Worm (Caenorhabditis elegans) whole organism, L2 larva: Measurements from ENCODE around the gene sptf-2.

Source experiments
- C34F6.9 ChIP-seq: fragments of 150-350 bp; optimal IDR thresholded peaks from 2 replicates; lab custom pipeline; 2014; ENCODE audit warnings: missing biosample characterization, missing genetic modification characterization
- F13H6.1 ChIP-seq: sonication (generic microtip); optimal IDR thresholded peaks from 2 replicates; lab custom pipeline; 2016; ENCODE audit warnings: missing genetic modification characterization, missing compliant biosample characterization
- R02D3.7 ChIP-seq: fragments of 150-350 bp; optimal IDR thresholded peaks from 2 replicates; lab custom pipeline; 2014; ENCODE audit warnings: missing biosample characterization, missing genetic modification characterization
- ZK546.5 ChIP-seq: sonication (generic microtip); optimal IDR thresholded peaks from 2 replicates; lab custom pipeline; 2017; ENCODE audit warnings: missing biosample characterization, missing genetic modification characterization
- ama-1 ChIP-seq: fragments of 150-350 bp; optimal IDR thresholded peaks from 2 replicates; lab custom pipeline; 2018; ENCODE audit warnings: inconsistent platforms
- blmp-1 ChIP-seq: sonication (generic microtip); optimal IDR thresholded peaks from 2 replicates; lab custom pipeline; 2017; ENCODE audit warnings: missing genetic modification characterization, mild to moderate bottlenecking, missing compliant biosample characterization, antibody characterized with exemption, moderate library complexity; ENCODE audit not compliant: insufficient read depth
- ceh-16 ChIP-seq: fragments of 150-350 bp; optimal IDR thresholded peaks from 2 replicates; lab custom pipeline; 2014; ENCODE audit warnings: missing biosample characterization, missing genetic modification characterization
- crh-2 ChIP-seq: sonication (generic microtip); optimal IDR thresholded peaks from 2 replicates; lab custom pipeline; 2017; ENCODE audit warnings: missing biosample characterization, missing genetic modification characterization
- dmd-4 ChIP-seq: sonication (generic microtip); optimal IDR thresholded peaks from 2 replicates; lab custom pipeline; 2017; ENCODE audit warnings: missing biosample characterization, missing genetic modification characterization
- egl-27 ChIP-seq: sonication (generic microtip); optimal IDR thresholded peaks from 3 replicates; lab custom pipeline; 2017; ENCODE audit warnings: missing biosample characterization, missing genetic modification reagents, missing genetic modification characterization
- elt-1 ChIP-seq: fragments of 150-350 bp; optimal IDR thresholded peaks from 2 replicates; lab custom pipeline; 2014; ENCODE audit warnings: missing biosample characterization, missing genetic modification characterization
- elt-3 ChIP-seq: sonication (generic microtip); optimal IDR thresholded peaks from 2 replicates; lab custom pipeline; 2017; ENCODE audit warnings: missing biosample characterization, missing genetic modification characterization
- fos-1 ChIP-seq: fragments of 150-350 bp; optimal IDR thresholded peaks from 2 replicates; lab custom pipeline; 2014; ENCODE audit warnings: missing biosample characterization, missing genetic modification characterization
- gmeb-1 ChIP-seq: fragments of 150-350 bp; optimal IDR thresholded peaks from 2 replicates; lab custom pipeline; 2014; ENCODE audit warnings: missing biosample characterization, missing genetic modification characterization
- lin-11 ChIP-seq: fragments of 150-350 bp; sonication (generic microtip); optimal IDR thresholded peaks from 2 replicates; lab custom pipeline; 2014; ENCODE audit warnings: missing biosample characterization, missing genetic modification characterization, inconsistent platforms, mixed read lengths
- lin-13 ChIP-seq: fragments of 150-350 bp; optimal IDR thresholded peaks from 2 replicates; lab custom pipeline; 2014; ENCODE audit warnings: missing biosample characterization, missing genetic modification reagents, missing genetic modification characterization
- lin-39 ChIP-seq: fragments of 150-350 bp; optimal IDR thresholded peaks from 2 replicates; lab custom pipeline; 2014; ENCODE audit warnings: missing biosample characterization, missing genetic modification reagents, missing genetic modification characterization
- lsy-2 ChIP-seq, 2 experiments: fragments of 150-350 bp in 1 of 2; sonication (generic microtip) in 1 of 2; optimal IDR thresholded peaks; 2 replicates each; lab custom pipeline; 2014 to 2017; ENCODE audit warnings: missing biosample characterization in 2 of 2, missing genetic modification characterization in 2 of 2
- mab-5 ChIP-seq: fragments of 150-350 bp; optimal IDR thresholded peaks from 2 replicates; lab custom pipeline; 2014; ENCODE audit warnings: missing biosample characterization, missing genetic modification characterization
- mbf-1 ChIP-seq: sonication (generic microtip); optimal IDR thresholded peaks from 2 replicates; lab custom pipeline; 2017; ENCODE audit warnings: missing biosample characterization, missing genetic modification characterization
- mdl-1 ChIP-seq, 2 experiments: fragments of 150-350 bp in 1 of 2; sonication (generic microtip) in 1 of 2; optimal IDR thresholded peaks; 2 replicates each; lab custom pipeline; 2017; ENCODE audit warnings: missing biosample characterization in 2 of 2, missing genetic modification characterization in 2 of 2
- nhr-10 ChIP-seq: sonication (generic microtip); optimal IDR thresholded peaks from 2 replicates; lab custom pipeline; 2017; ENCODE audit warnings: missing biosample characterization, missing genetic modification characterization
- nhr-11 ChIP-seq: fragments of 150-350 bp; optimal IDR thresholded peaks from 2 replicates; lab custom pipeline; 2014; ENCODE audit warnings: missing biosample characterization, missing genetic modification characterization
- nhr-12 ChIP-seq: fragments of 150-350 bp; optimal IDR thresholded peaks from 2 replicates; lab custom pipeline; 2014; ENCODE audit warnings: missing biosample characterization, missing genetic modification characterization
- nhr-23 ChIP-seq: fragments of 150-350 bp; optimal IDR thresholded peaks from 2 replicates; lab custom pipeline; 2014; ENCODE audit warnings: missing biosample characterization, missing genetic modification reagents, missing genetic modification characterization
- nhr-25 ChIP-seq: fragments of 150-350 bp; sonication (generic microtip); optimal IDR thresholded peaks from 3 replicates; lab custom pipeline; 2014; ENCODE audit warnings: missing biosample characterization, missing genetic modification characterization
- nhr-6 ChIP-seq: fragments of 150-350 bp; optimal IDR thresholded peaks from 2 replicates; lab custom pipeline; 2014; ENCODE audit warnings: missing biosample characterization, missing genetic modification characterization
- nhr-77 ChIP-seq: fragments of 150-350 bp; optimal IDR thresholded peaks from 2 replicates; lab custom pipeline; 2014; ENCODE audit warnings: missing biosample characterization, missing genetic modification characterization
- peb-1 ChIP-seq: fragments of 150-350 bp; optimal IDR thresholded peaks from 2 replicates; lab custom pipeline; 2014; ENCODE audit warnings: missing biosample characterization, missing genetic modification characterization
- sem-4 ChIP-seq: fragments of 150-350 bp; optimal IDR thresholded peaks from 2 replicates; lab custom pipeline; 2014; ENCODE audit warnings: missing biosample characterization, missing genetic modification reagents, missing genetic modification characterization
- skn-1 ChIP-seq: sonication (generic microtip); optimal IDR thresholded peaks from 2 replicates; lab custom pipeline; 2017; ENCODE audit warnings: missing biosample characterization, missing genetic modification characterization
- sma-3 ChIP-seq: sonication (generic microtip); optimal IDR thresholded peaks from 2 replicates; lab custom pipeline; 2016; ENCODE audit warnings: missing genetic modification reagents, missing genetic modification characterization, missing compliant biosample characterization
- sma-9 ChIP-seq, 2 experiments: fragments of 150-350 bp in 1 of 2; sonication (generic microtip) in 1 of 2; optimal IDR thresholded peaks; 2 replicates each; lab custom pipeline; 2014 to 2016; ENCODE audit warnings: missing genetic modification characterization in 2 of 2, mild to moderate bottlenecking in 1 of 2, missing biosample characterization in 1 of 2, missing compliant biosample characterization in 1 of 2, missing genetic modification reagents in 1 of 2, moderate library complexity in 1 of 2
- unc-39 ChIP-seq: fragments of 150-350 bp; optimal IDR thresholded peaks from 2 replicates; lab custom pipeline; 2014; ENCODE audit warnings: missing biosample characterization, missing genetic modification characterization
- unc-55 ChIP-seq: fragments of 150-350 bp; sonication (generic microtip); optimal IDR thresholded peaks from 3 replicates; lab custom pipeline; 2014; ENCODE audit warnings: missing biosample characterization, missing genetic modification reagents, missing genetic modification characterization
- unc-62 ChIP-seq: fragments of 150-350 bp; optimal IDR thresholded peaks from 2 replicates; lab custom pipeline; 2014; ENCODE audit warnings: missing biosample characterization, missing genetic modification reagents, missing genetic modification characterization
- ztf-1 ChIP-seq: fragments of 200-800 bp; sonication (Bioruptor generic); conservative IDR thresholded peaks from 2 replicates; pipeline ENCODE4 v1.3.6; 2022; ENCODE audit warnings: missing genetic modification characterization, missing compliant biosample characterization
- ztf-4 ChIP-seq: fragments of 150-350 bp; optimal IDR thresholded peaks from 2 replicates; lab custom pipeline; 2014; ENCODE audit warnings: missing biosample characterization, missing genetic modification characterization

sptf-2 gene

DNA sequence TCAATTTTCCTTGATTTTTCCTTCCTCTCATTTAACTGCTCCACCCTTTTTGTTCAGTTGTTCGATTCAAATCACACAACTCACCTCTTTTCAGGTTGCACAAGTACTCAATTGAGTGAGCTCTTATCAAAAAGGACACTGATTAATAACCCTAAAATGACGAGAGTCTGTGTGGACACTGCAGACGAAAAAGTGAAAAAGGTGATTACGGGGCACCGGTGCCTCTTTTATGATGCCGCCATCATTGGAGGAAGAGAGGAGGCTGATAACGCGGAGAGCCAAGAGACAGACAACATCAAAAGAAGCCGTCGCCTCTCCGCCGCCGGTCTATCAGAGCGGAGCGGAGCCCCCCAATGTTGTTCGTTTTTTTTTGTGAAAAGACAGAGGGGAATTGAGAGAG lies at the start of gene sptf-2:
TSS of gene sptf-2 (plus strand) at position 297 of the 400 bp plus-strand sequence.
- TF ChIP-seq crh-2 (tag; lab: Kevin White, UChicago), result peak; percentile 29
- peak; percentile 5 for TF ChIP-seq F13H6.1 (tag; lab: Kevin White, UChicago)
- TF ChIP-seq gmeb-1 (tag; lab: Kevin White, UChicago), result peak; percentile 9
- TF ChIP-seq sma-9 (GFP tag; optimal IDR thresholded peaks at IDR 0.05; lab: Kevin White, UChicago), result peak; percentile 1
- TF ChIP-seq sma-9 (tag; optimal IDR thresholded peaks at IDR 0.05; lab: Kevin White, UChicago), result no peak
- no peak for TF ChIP-seq lin-11 (tag; lab: Kevin White, UChicago)
- peak; percentile 97 for TF ChIP-seq fos-1 (tag; lab: Kevin White, UChicago)
- TF ChIP-seq mdl-1 (tag; optimal IDR thresholded peaks at IDR 0.05; lab: Kevin White, UChicago), result no peak
- no peak for TF ChIP-seq ztf-4 (tag; lab: Kevin White, UChicago)

- TF ChIP-seq crh-2 (tag; lab: Kevin White, UChicago), result peak; percentile 42
- peak; percentile 45 for TF ChIP-seq unc-55 (GFP tag; lab: Kevin White, UChicago)
- TF ChIP-seq fos-1 (tag; lab: Kevin White, UChicago), result no peak
- TF ChIP-seq blmp-1 (tag; lab: Kevin White, UChicago), result no peak
- no peak for TF ChIP-seq elt-3 (tag; lab: Kevin White, UChicago)
- peak; percentile 64 for TF ChIP-seq gmeb-1 (tag; lab: Kevin White, UChicago)
- TF ChIP-seq lsy-2 (tag; optimal IDR thresholded peaks at IDR 0.05; lab: Kevin White, UChicago), result peak in 1 of 2 experiments; percentile 60
- TF ChIP-seq nhr-23, result no peak
- TF ChIP-seq C34F6.9 (tag; lab: Kevin White, UChicago), result peak; percentile 66
- TF ChIP-seq nhr-25 (tag; lab: Kevin White, UChicago), result peak; percentile 79
Measured at ce11 chrII:8577509-8578099, 47.7 kb upstream of the sptf-2 start, which contains the start of gene F54C9.9. Gene F54C9.9 (plus strand): TSS chrII:8578049.

- no peak for TF ChIP-seq lin-39 (tag; lab: Kevin White, UChicago)
- TF ChIP-seq elt-3 (tag; lab: Kevin White, UChicago), result no peak
- no peak for TF ChIP-seq ztf-1 (GFP tag; lab: Robert Waterston, UW)
- TF ChIP-seq mab-5, result no peak
- TF ChIP-seq nhr-6 (tag; lab: Kevin White, UChicago), result no peak
- no peak for TF ChIP-seq fos-1 (tag; lab: Kevin White, UChicago)
- no peak for TF ChIP-seq sma-9 (GFP tag; optimal IDR thresholded peaks at IDR 0.05; lab: Kevin White, UChicago)
- no peak for TF ChIP-seq sma-9 (tag; optimal IDR thresholded peaks at IDR 0.05; lab: Kevin White, UChicago)
- TF ChIP-seq lsy-2 (tag; optimal IDR thresholded peaks at IDR 0.05; lab: Kevin White, UChicago), result no peak
- TF ChIP-seq ceh-16, result no peak
- no peak for TF ChIP-seq nhr-11 (tag; lab: Kevin White, UChicago)
- no peak for TF ChIP-seq elt-1 (tag; lab: Kevin White, UChicago)
- TF ChIP-seq egl-27 (tag; lab: Kevin White, UChicago), result no peak
- TF ChIP-seq lin-13, result no peak
- TF ChIP-seq peb-1, result no peak
- TF ChIP-seq ama-1 (lab: Kevin White, UChicago), result no peak
Measured at ce11 chrII:8581700-8582099, 43.6 kb upstream of the sptf-2 start, which contains the start of gene arl-1. Gene arl-1 (plus strand): TSS chrII:8582000.

- TF ChIP-seq nhr-11 (tag; lab: Kevin White, UChicago) (no peak), nhr-77 (no peak), mdl-1 (tag; optimal IDR thresholded peaks at IDR 0.05; lab: Kevin White, UChicago) (no peak), elt-3 (tag; lab: Kevin White, UChicago) (no peak), unc-39 (tag; lab: Kevin White, UChicago) (no peak), ZK546.5 (tag; lab: Kevin White, UChicago) (no peak)
- TF ChIP-seq, all 48 proteins: peak for 0
Measured at ce11 chrII:8583035-8583434, 42.2 kb upstream of the sptf-2 start.

- TF ChIP-seq nhr-11 (tag; lab: Kevin White, UChicago) (no peak), mab-5 (no peak), sem-4 (peak; percentile 68), mbf-1 (tag; lab: Kevin White, UChicago) (no peak), sma-3 (GFP tag; lab: Kevin White, UChicago) (no peak), egl-27 (tag; lab: Kevin White, UChicago) (no peak), ztf-4 (tag; lab: Kevin White, UChicago) (peak; percentile 45), peb-1 (no peak), skn-1 (tag; lab: Kevin White, UChicago) (no peak), nhr-12 (no peak), unc-55 (GFP tag; lab: Kevin White, UChicago) (peak; percentile 90), gmeb-1 (tag; lab: Kevin White, UChicago) (no peak), fos-1 (tag; lab: Kevin White, UChicago) (no peak), F13H6.1 (tag; lab: Kevin White, UChicago) (no peak), lsy-2 (tag; optimal IDR thresholded peaks at IDR 0.05; lab: Kevin White, UChicago) (peak in 1 of 2 experiments; percentile 57), C34F6.9 (tag; lab: Kevin White, UChicago) (peak; percentile 73), nhr-6 (tag; lab: Kevin White, UChicago) (no peak), lin-39 (tag; lab: Kevin White, UChicago) (no peak), ceh-16 (no peak), elt-1 (tag; lab: Kevin White, UChicago) (no peak), dmd-4 (tag; lab: Kevin White, UChicago) (no peak), sma-9 (GFP tag; optimal IDR thresholded peaks at IDR 0.05; lab: Kevin White, UChicago) (peak; percentile 41), sma-9 (tag; optimal IDR thresholded peaks at IDR 0.05; lab: Kevin White, UChicago) (no peak), mdl-1 (tag; optimal IDR thresholded peaks at IDR 0.05; lab: Kevin White, UChicago) (no peak), unc-62 (GFP tag; lab: Kevin White, UChicago) (no peak), unc-39 (tag; lab: Kevin White, UChicago) (no peak), R02D3.7 (tag; lab: Kevin White, UChicago) (no peak), ZK546.5 (tag; lab: Kevin White, UChicago) (no peak), nhr-10 (tag; lab: Kevin White, UChicago) (no peak)
Measured at ce11 chrII:8585036-8585627, 40.1 kb upstream of the sptf-2 start, which contains the start of gene F54C9.11. Gene F54C9.11 (minus strand): TSS chrII:8585086.
